Worm (Caenorhabditis elegans): ENCODE data around the gene emc-5.

Gene emc-5

ce11 chrII:11514775-11515174, 18.2 kb downstream of the emc-5 start, which contains the start of gene srh-44:
TSS of gene srh-44 (plus strand) at chrII:11515075.
- TF ChIP-seq mab-5 (tag; optimal IDR thresholded peaks at IDR 0.05) (no peak), nhr-12 (tag; optimal IDR thresholded peaks at IDR 0.05) (no peak), unc-39 (tag; optimal IDR thresholded peaks at IDR 0.05) (no peak), ztf-4 (tag; optimal IDR thresholded peaks at IDR 0.05) (no peak), F13H6.1 (tag; optimal IDR thresholded peaks at IDR 0.05) (no peak), nhr-21 (tag; optimal IDR thresholded peaks at IDR 0.05) (no peak), sem-4 (tag; optimal IDR thresholded peaks at IDR 0.05) (no peak), nhr-237 (tag; optimal IDR thresholded peaks at IDR 0.05) (no peak)

DNA sequence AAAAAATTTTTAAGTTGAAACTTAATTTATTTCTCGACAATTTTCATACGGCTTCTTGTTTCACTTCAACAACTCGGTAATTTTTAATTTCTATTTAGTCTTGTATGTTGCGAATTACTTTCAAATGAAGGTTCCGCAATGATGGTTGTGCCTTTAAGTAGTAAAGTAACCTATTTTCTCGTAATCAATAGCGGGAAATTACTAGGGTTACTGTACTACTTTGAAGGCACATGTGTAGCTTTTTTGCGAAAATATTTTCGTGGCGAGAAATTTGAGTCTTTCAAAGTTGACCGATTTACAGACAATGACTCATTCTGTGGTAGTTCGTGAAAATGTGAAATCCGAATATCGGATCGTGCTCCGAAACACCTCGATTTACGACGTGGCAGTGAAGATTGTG, 21.6 kb downstream of the emc-5 start, which contains the start of gene B0334.10:
B0334.10 (plus strand) TSS at position 301 of the 400 bp plus-strand sequence.
- TF ChIP-seq sma-9 (GFP tag; optimal IDR thresholded peaks at IDR 0.05), result no peak
- no peak for TF ChIP-seq sma-9 (tag; optimal IDR thresholded peaks at IDR 0.05)
- no peak for TF ChIP-seq ceh-82 (tag; optimal IDR thresholded peaks at IDR 0.05)
- no peak for TF ChIP-seq nhr-12 (tag; optimal IDR thresholded peaks at IDR 0.05)
- no peak for TF ChIP-seq unc-62 (GFP tag; optimal IDR thresholded peaks at IDR 0.05)
- no peak for TF ChIP-seq nhr-237 (tag; optimal IDR thresholded peaks at IDR 0.05)
- no peak for TF ChIP-seq nhr-11 (tag; optimal IDR thresholded peaks at IDR 0.05)

- no peak for TF ChIP-seq egl-27 (tag; optimal IDR thresholded peaks at IDR 0.05)
- no peak for TF ChIP-seq lin-11 (tag; optimal IDR thresholded peaks at IDR 0.05)
- TF ChIP-seq gmeb-1 (tag; optimal IDR thresholded peaks at IDR 0.05), result no peak
- TF ChIP-seq ama-1 (optimal IDR thresholded peaks at IDR 0.05), result no peak
- no peak for TF ChIP-seq nhr-21 (tag; optimal IDR thresholded peaks at IDR 0.05)
- no peak for TF ChIP-seq ceh-16 (tag; optimal IDR thresholded peaks at IDR 0.05)
Observed at ce11 chrII:11521300-11521699, 24.7 kb downstream of the emc-5 start, which contains the start of gene Y62F5A.10. TSS of gene Y62F5A.10 (plus strand) at chrII:11521600.

- TF ChIP-seq unc-39 (tag; optimal IDR thresholded peaks at IDR 0.05), result no peak
- no peak for TF ChIP-seq ZK546.5 (tag; optimal IDR thresholded peaks at IDR 0.05)
- no peak for TF ChIP-seq sma-3 (GFP tag; optimal IDR thresholded peaks at IDR 0.05)
- no peak for TF ChIP-seq F13H6.1 (tag; optimal IDR thresholded peaks at IDR 0.05)
- TF ChIP-seq ztf-4 (tag; optimal IDR thresholded peaks at IDR 0.05), result no peak
- TF ChIP-seq snpc-4 (tag; optimal IDR thresholded peaks at IDR 0.05), result no peak
- no peak for TF ChIP-seq ztf-11 (tag; optimal IDR thresholded peaks at IDR 0.05)
- TF ChIP-seq sma-9 (GFP tag; optimal IDR thresholded peaks at IDR 0.05), result no peak
- TF ChIP-seq sma-9 (tag; optimal IDR thresholded peaks at IDR 0.05), result no peak
Observed at ce11 chrII:11526954-11527353, 30.4 kb downstream of the emc-5 start, which contains the start of gene age-1. TSS of gene age-1 (minus strand) at chrII:11527054.

ce11 chrII:11533716-11534115, 37.1 kb downstream of the emc-5 start, which contains the start of gene mdt-8:
TSS of gene mdt-8 (minus strand) at chrII:11533816.
- no peak for TF ChIP-seq alr-1 (tag; optimal IDR thresholded peaks at IDR 0.05)
- no peak for TF ChIP-seq lin-39 (tag; optimal IDR thresholded peaks at IDR 0.05)
- TF ChIP-seq R02D3.7 (tag; optimal IDR thresholded peaks at IDR 0.05), result no peak
- TF ChIP-seq unc-39 (tag; optimal IDR thresholded peaks at IDR 0.05), result no peak
- no peak for TF ChIP-seq nhr-21 (tag; optimal IDR thresholded peaks at IDR 0.05)
- TF ChIP-seq lin-13 (GFP tag; optimal IDR thresholded peaks at IDR 0.05), result no peak
- TF ChIP-seq nhr-77 (tag; optimal IDR thresholded peaks at IDR 0.05), result no peak
- no peak for TF ChIP-seq nhr-237 (tag; optimal IDR thresholded peaks at IDR 0.05)
- no peak for TF ChIP-seq nhr-129 (tag; optimal IDR thresholded peaks at IDR 0.05)
- TF ChIP-seq mdl-1 (tag; optimal IDR thresholded peaks at IDR 0.05), result no peak
- no peak for TF ChIP-seq egl-27 (tag; optimal IDR thresholded peaks at IDR 0.05)
- TF ChIP-seq unc-55 (GFP tag; optimal IDR thresholded peaks at IDR 0.05), result no peak
- TF ChIP-seq sma-3 (GFP tag; optimal IDR thresholded peaks at IDR 0.05), result no peak
- TF ChIP-seq ztf-11 (tag; optimal IDR thresholded peaks at IDR 0.05), result no peak
- no peak for TF ChIP-seq elt-3 (tag; optimal IDR thresholded peaks at IDR 0.05)
- TF ChIP-seq elt-1 (tag; optimal IDR thresholded peaks at IDR 0.05), result no peak
- no peak for TF ChIP-seq zag-1 (tag; optimal IDR thresholded peaks at IDR 0.05)
- no peak for TF ChIP-seq Y55F3AM.14 (GFP tag; optimal IDR thresholded peaks at IDR 0.05)

Measured in whole organism, L2 larva.